Worm (Caenorhabditis elegans): ENCODE measurements around the gene nhr-199.

The nhr-199 gene

DNA sequence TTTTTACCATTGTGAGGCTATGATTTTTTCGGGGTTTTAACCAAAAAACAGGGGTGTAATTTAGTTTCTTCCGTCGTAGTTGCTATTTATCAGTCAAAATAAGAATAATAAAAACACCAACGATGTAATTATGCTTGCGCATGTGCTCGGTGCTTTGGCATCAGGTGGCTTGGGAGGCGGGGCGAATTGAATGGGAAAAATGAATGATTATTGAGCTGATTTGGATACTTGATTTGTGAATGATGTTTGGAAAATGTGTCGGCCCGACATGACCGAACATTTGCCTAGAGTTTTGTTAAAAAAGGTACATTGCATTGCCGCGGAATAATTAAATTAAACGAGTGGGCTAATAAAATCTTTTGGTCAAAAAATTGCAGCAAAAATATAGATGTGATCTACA, 32.5 kb upstream of the nhr-199 start, which contains the start of gene str-38:
TSS of gene str-38 (minus strand) at position 101 of the 400 bp plus-strand sequence.
- TF ChIP-seq zip-8 (tag; optimal IDR thresholded peaks at IDR 0.05) (no peak), nhr-12 (tag; optimal IDR thresholded peaks at IDR 0.05) (no peak), blmp-1 (tag; optimal IDR thresholded peaks at IDR 0.05) (no peak), mls-2 (tag; optimal IDR thresholded peaks at IDR 0.05) (no peak), hlh-1 (tag; optimal IDR thresholded peaks at IDR 0.05) (no peak), ztf-11 (tag; optimal IDR thresholded peaks at IDR 0.05) (no peak), mab-5 (tag; optimal IDR thresholded peaks at IDR 0.05) (no peak), lin-13 (tag; optimal IDR thresholded peaks at IDR 0.05) (no peak), unc-39 (tag; optimal IDR thresholded peaks at IDR 0.05) (no peak), ceh-39 (tag; optimal IDR thresholded peaks at IDR 0.05) (no peak), pha-4 (tag; optimal IDR thresholded peaks at IDR 0.05) (no peak)

ce11 chrV:15730459-15730858, 30.8 kb upstream of the nhr-199 start, which contains the start of gene Y6E2A.10:
Gene Y6E2A.10 (minus strand): TSS chrV:15730559.
- TF ChIP-seq zip-8 (tag; optimal IDR thresholded peaks at IDR 0.05) (no peak), unc-62 (GFP tag; optimal IDR thresholded peaks at IDR 0.05) (no peak), ceh-83 (GFP tag; optimal IDR thresholded peaks at IDR 0.05) (no peak), pha-4 (tag; optimal IDR thresholded peaks at IDR 0.05) (no peak), ztf-11 (tag; optimal IDR thresholded peaks at IDR 0.05) (no peak), sptf-1 (tag; optimal IDR thresholded peaks at IDR 0.05) (no peak), nhr-12 (tag; optimal IDR thresholded peaks at IDR 0.05) (no peak)

- TF ChIP-seq unc-39 (tag; optimal IDR thresholded peaks at IDR 0.05) (no peak), nhr-76 (tag; optimal IDR thresholded peaks at IDR 0.05) (no peak), sem-2 (GFP tag; optimal IDR thresholded peaks at IDR 0.05) (no peak), mls-2 (tag; optimal IDR thresholded peaks at IDR 0.05) (no peak), elt-1 (tag; optimal IDR thresholded peaks at IDR 0.05; ENCODE audit: borderline replicate concordance, insufficient read depth) (no peak), mep-1 (tag; optimal IDR thresholded peaks at IDR 0.05) (no peak), snpc-4 (tag; optimal IDR thresholded peaks at IDR 0.05) (no peak), ceh-39 (tag; optimal IDR thresholded peaks at IDR 0.05) (no peak), pha-4 (tag; optimal IDR thresholded peaks at IDR 0.05) (no peak), ces-1 (GFP tag; optimal IDR thresholded peaks at IDR 0.05) (no peak)
These were observed 26.9 kb upstream of the nhr-199 start, which contains the start of the genes irld-57 and sfxn-1.3 for ce11 chrV:15726610-15727009. Gene irld-57 (minus strand): TSS chrV:15726710. Gene sfxn-1.3 (plus strand): TSS chrV:15726841.

DNA sequence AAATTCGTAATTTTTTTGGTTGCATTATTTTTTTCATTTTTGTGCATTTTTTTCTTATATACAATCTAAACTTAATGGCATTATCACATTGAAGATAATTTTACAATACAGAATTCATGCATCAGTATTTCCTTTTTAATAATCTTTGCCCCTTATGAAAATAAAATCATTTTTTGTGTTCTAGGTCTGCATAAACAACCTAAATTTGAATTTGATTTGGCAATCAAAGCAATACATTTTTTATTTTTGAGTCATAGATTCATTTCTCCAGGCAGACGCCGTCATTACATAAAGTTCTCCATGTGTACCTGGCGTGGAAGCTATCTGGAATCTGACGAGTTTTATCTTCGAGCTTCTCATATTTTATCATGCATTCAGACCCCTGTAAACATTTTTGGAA, 22.2 kb upstream of the nhr-199 start, which contains the start of gene srh-140:
TSS of gene srh-140 (plus strand) at position 301 of the 400 bp plus-strand sequence.
- TF ChIP-seq flh-1 (GFP tag; optimal IDR thresholded peaks at IDR 0.05) (no peak), nhr-12 (tag; optimal IDR thresholded peaks at IDR 0.05) (no peak), ham-2 (GFP tag; optimal IDR thresholded peaks at IDR 0.05) (no peak), nhr-237 (tag; optimal IDR thresholded peaks at IDR 0.05) (no peak), ces-1 (GFP tag; optimal IDR thresholded peaks at IDR 0.05) (no peak), lin-13 (tag; optimal IDR thresholded peaks at IDR 0.05) (no peak), drap-1 (GFP tag; optimal IDR thresholded peaks at IDR 0.05) (no peak), pha-4 (tag; optimal IDR thresholded peaks at IDR 0.05) (no peak), sem-2 (GFP tag; optimal IDR thresholded peaks at IDR 0.05) (no peak), blmp-1 (tag; optimal IDR thresholded peaks at IDR 0.05) (no peak), zip-8 (tag; optimal IDR thresholded peaks at IDR 0.05) (no peak), mep-1 (tag; optimal IDR thresholded peaks at IDR 0.05) (no peak), nhr-28 (tag; optimal IDR thresholded peaks at IDR 0.05) (no peak), elt-1 (tag; optimal IDR thresholded peaks at IDR 0.05; ENCODE audit: borderline replicate concordance, insufficient read depth) (no peak)

DNA sequence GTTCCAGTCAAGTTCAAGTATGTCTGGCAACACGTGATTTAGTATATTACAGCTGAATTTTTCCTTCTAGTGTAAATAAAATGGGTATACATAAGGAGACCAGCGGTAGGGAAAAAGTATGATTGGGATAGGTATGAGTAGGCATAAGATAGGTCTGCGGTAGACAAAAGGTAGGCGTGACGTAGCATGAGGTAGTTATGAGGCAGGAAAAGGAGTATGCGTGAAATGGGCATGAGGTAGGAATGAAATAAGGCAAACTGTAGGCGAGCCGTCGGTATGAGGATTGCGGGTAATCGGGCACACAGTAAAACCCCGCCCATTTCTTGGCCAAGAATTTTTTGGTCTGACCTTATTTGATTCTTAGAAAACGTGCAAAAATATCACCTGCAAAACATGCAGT, 21.7 kb upstream of the nhr-199 start:
- TF ChIP-seq bed-3 (GFP tag; optimal IDR thresholded peaks at IDR 0.05), result no peak
- no peak for TF ChIP-seq elt-1 (tag; optimal IDR thresholded peaks at IDR 0.05; ENCODE audit: borderline replicate concordance, insufficient read depth)
- TF ChIP-seq nhr-2 (tag; optimal IDR thresholded peaks at IDR 0.05), result no peak
- TF ChIP-seq M03D4.4 (tag; optimal IDR thresholded peaks at IDR 0.05), result no peak
- no peak for TF ChIP-seq ceh-83 (GFP tag; optimal IDR thresholded peaks at IDR 0.05)
- TF ChIP-seq sem-2 (GFP tag; optimal IDR thresholded peaks at IDR 0.05), result no peak
- no peak for TF ChIP-seq snpc-4 (tag; optimal IDR thresholded peaks at IDR 0.05)
- TF ChIP-seq ham-2 (GFP tag; optimal IDR thresholded peaks at IDR 0.05), result no peak
- no peak for TF ChIP-seq mls-2 (tag; optimal IDR thresholded peaks at IDR 0.05)
- TF ChIP-seq unc-39 (tag; optimal IDR thresholded peaks at IDR 0.05), result no peak
- TF ChIP-seq mep-1 (tag; optimal IDR thresholded peaks at IDR 0.05), result no peak
- TF ChIP-seq unc-120 (tag; optimal IDR thresholded peaks at IDR 0.05; ENCODE audit: poor library complexity, severe bottlenecking), result no peak
- no peak for TF ChIP-seq ceh-39 (tag; optimal IDR thresholded peaks at IDR 0.05)
- TF ChIP-seq nhr-28 (tag; optimal IDR thresholded peaks at IDR 0.05), result no peak

All from whole organism, mixed stage, embryonic.